Fruit fly (Drosophila melanogaster): ENCODE data around the gene Ndc1.

Ndc1 gene

dm6 chr3R:23890886-23891285 lies 33.3 kb upstream of the Ndc1 start, which contains the start of gene TfIIA-S (continued):
- TF ChIP-seq Usf (GFP tag; optimal IDR thresholded peaks at IDR 0.05) (peak; percentile 34), CG10431 (GFP tag; optimal IDR thresholded peaks at IDR 0.05) (no peak), kay (GFP tag; optimal IDR thresholded peaks at IDR 0.05) (peak; percentile 70), CG7556 (GFP tag; optimal IDR thresholded peaks at IDR 0.05) (peak; percentile 54), Dfd (GFP tag; optimal IDR thresholded peaks at IDR 0.05) (no peak), Sox102F (GFP tag; optimal IDR thresholded peaks at IDR 0.05) (no peak), CG3847 (GFP tag; IDR thresholded peaks at IDR 0.05) (no peak), ase (GFP tag; IDR thresholded peaks at IDR 0.05) (no peak), CG1832 (GFP tag; optimal IDR thresholded peaks at IDR 0.05) (no peak), z (GFP tag; IDR thresholded peaks at IDR 0.05) (no peak), tup (GFP tag; optimal IDR thresholded peaks at IDR 0.05) (peak; percentile 80), jumu (GFP tag; optimal IDR thresholded peaks at IDR 0.05) (peak; percentile 86), h (optimal IDR thresholded peaks at IDR 0.05) (no peak), bab2 (GFP tag; optimal IDR thresholded peaks at IDR 0.05) (peak; percentile 75), CG12236 (GFP tag; optimal IDR thresholded peaks at IDR 0.05) (peak; percentile 66), CG8924 (tag; optimal IDR thresholded peaks at IDR 0.05) (peak; percentile 43), Dip2 (GFP tag; IDR thresholded peaks at IDR 0.05) (no peak), grn (GFP tag; optimal IDR thresholded peaks at IDR 0.05) (peak; percentile 42), CG3163 (GFP tag; optimal IDR thresholded peaks at IDR 0.05) (peak; percentile 80), Sox100B (GFP tag; optimal IDR thresholded peaks at IDR 0.05) (no peak), Ssrp (tag; optimal IDR thresholded peaks at IDR 0.05) (no peak), org-1 (GFP tag; optimal IDR thresholded peaks at IDR 0.05) (peak; percentile 54), CG7271 (tag; optimal IDR thresholded peaks at IDR 0.05) (no peak), psq (GFP tag; optimal IDR thresholded peaks at IDR 0.05) (peak; percentile 35), Antp (GFP tag; optimal IDR thresholded peaks at IDR 0.05) (peak; percentile 86), lmd (GFP tag; IDR thresholded peaks at IDR 0.05) (no peak), insv (GFP tag; optimal IDR thresholded peaks at IDR 0.05) (peak in 1 of 2 experiments; percentile 44), CG8388 (GFP tag; optimal IDR thresholded peaks at IDR 0.05) (no peak), pnt (GFP tag; optimal IDR thresholded peaks at IDR 0.05) (peak; percentile 75), phol (tag; optimal IDR thresholded peaks at IDR 0.05) (peak; percentile 72), CG32767 (GFP tag; IDR thresholded peaks at IDR 0.05) (no peak), nerfin-2 (GFP tag; IDR thresholded peaks at IDR 0.05; ENCODE audit: partially characterized antibody) (no peak), Gug (GFP tag; IDR thresholded peaks at IDR 0.05) (peak; percentile 55; the same call in 2 of the 4 replicates), CG1602 (GFP tag; optimal IDR thresholded peaks at IDR 0.05) (peak; percentile 76), CG4707 (GFP tag; optimal IDR thresholded peaks at IDR 0.05) (peak; percentile 4), CG15011 (GFP tag; optimal IDR thresholded peaks at IDR 0.05) (no peak), zen2 (GFP tag; IDR thresholded peaks at IDR 0.05; ENCODE audit: partially characterized antibody) (no peak), gce (GFP tag; IDR thresholded peaks at IDR 0.05) (no peak), CG9817 (tag; optimal IDR thresholded peaks at IDR 0.05) (peak; percentile 76), MESR4 (GFP tag; optimal IDR thresholded peaks at IDR 0.05) (peak; percentile 94), Lhr (GFP tag; optimal IDR thresholded peaks at IDR 0.05) (peak; percentile 97), usp (GFP tag; optimal IDR thresholded peaks at IDR 0.05) (no peak), Adf1 (GFP tag; IDR thresholded peaks at IDR 0.05) (no peak), CG2889 (GFP tag; IDR thresholded peaks at IDR 0.05) (no peak), E2f2 (GFP tag; IDR thresholded peaks at IDR 0.05) (no peak), ac (GFP tag; optimal IDR thresholded peaks at IDR 0.05) (no peak), fd64A (GFP tag; optimal IDR thresholded peaks at IDR 0.05) (peak; percentile 12), CG10274 (GFP tag; optimal IDR thresholded peaks at IDR 0.05) (no peak), Scr (GFP tag; IDR thresholded peaks at IDR 0.05; ENCODE audit: partially characterized antibody) (no peak), CG11085 (GFP tag; IDR thresholded peaks at IDR 0.05) (no peak), nerfin-1 (tag; optimal IDR thresholded peaks at IDR 0.05) (peak; percentile 45), pita (GFP tag; optimal IDR thresholded peaks at IDR 0.05) (no peak)
